Worm (Caenorhabditis elegans) whole organism, L4 larva: Measurements from ENCODE around the gene F46C3.7.
A peak's percentile ranks its signal among the peaks of the same experiment; 100 is the strongest.

Experiments
- D1046.2 ChIP-seq: fragments of 200-800 bp; sonication (Bioruptor generic); IDR thresholded peaks from 2 replicates; pipeline ENCODE4 v1.3.6; 2022; ENCODE audit warnings: missing genetic modification characterization, missing compliant biosample characterization
- F10B5.3 ChIP-seq: sonication (generic microtip); optimal IDR thresholded peaks from 2 replicates; lab custom pipeline; 2016; ENCODE audit warnings: mild to moderate bottlenecking, missing genetic modification characterization, missing compliant biosample characterization
- F26F4.8 ChIP-seq: fragments of 200-800 bp; sonication (Bioruptor generic); conservative IDR thresholded peaks from 2 replicates; pipeline ENCODE4 v1.3.6; 2022; ENCODE audit warnings: missing genetic modification characterization, missing compliant biosample characterization
- F37D6.2 ChIP-seq: sonication (generic microtip); optimal IDR thresholded peaks from 2 replicates; lab custom pipeline; 2016; ENCODE audit warnings: mild to moderate bottlenecking, missing genetic modification characterization, missing compliant biosample characterization
- R02D3.7 ChIP-seq: fragments of 150-350 bp; sonication (generic microtip); optimal IDR thresholded peaks from 3 replicates; lab custom pipeline; 2014; ENCODE audit warnings: missing biosample characterization, missing genetic modification characterization
- Y5F2A.4 ChIP-seq: fragments of 200-800 bp; sonication (Bioruptor generic); optimal IDR thresholded peaks from 2 replicates; lab custom pipeline; 2018; ENCODE audit warnings: mild to moderate bottlenecking, missing genetic modification characterization, missing compliant biosample characterization
- ZK337.2 ChIP-seq: fragments of 200-800 bp; sonication (Bioruptor generic); IDR thresholded peaks from 2 replicates; pipeline ENCODE4 v1.3.6; 2022; ENCODE audit warnings: missing genetic modification reagents, missing genetic modification characterization, missing compliant biosample characterization
- aha-1 ChIP-seq: fragments of 150-350 bp; peaks from one replicate; lab custom pipeline; 2014; ENCODE audit warnings: missing biosample characterization, missing genetic modification characterization
- aly-2 ChIP-seq: sonication (generic microtip); optimal IDR thresholded peaks from 2 replicates; lab custom pipeline; 2018; ENCODE audit warnings: missing biosample characterization, missing genetic modification characterization
- ama-1 ChIP-seq: fragments of 150-350 bp; optimal IDR thresholded peaks from 2 replicates; lab custom pipeline; 2014; ENCODE audit warnings: inconsistent platforms, mixed read lengths
- arid-1 ChIP-seq: fragments of 200-800 bp; sonication (Bioruptor generic); conservative IDR thresholded peaks from 2 replicates; pipeline ENCODE4 v1.3.6; 2022; ENCODE audit warnings: missing genetic modification reagents, missing genetic modification characterization, missing compliant biosample characterization
- daf-16 ChIP-seq, 3 experiments: sonication (generic microtip); optimal IDR thresholded peaks; 2 replicates each; lab custom pipeline; 2016 to 2017; ENCODE audit warnings: missing genetic modification characterization in 3 of 3, missing genetic modification reagents in 3 of 3, mild to moderate bottlenecking in 2 of 3, missing compliant biosample characterization in 2 of 3, missing biosample characterization in 1 of 3, moderate library complexity in 1 of 3
- daf-19 ChIP-seq: fragments of 200-800 bp; sonication (Bioruptor generic); conservative IDR thresholded peaks from 2 replicates; pipeline ENCODE4 v1.3.6; 2022; ENCODE audit warnings: missing genetic modification characterization, missing compliant biosample characterization
- dmd-8 ChIP-seq: fragments of 200-800 bp; sonication (Bioruptor generic); IDR thresholded peaks from 2 replicates; pipeline ENCODE4 v1.3.6; 2022; ENCODE audit warnings: missing genetic modification characterization, missing compliant biosample characterization
- dmd-9 ChIP-seq: fragments of 200-800 bp; sonication (Bioruptor generic); IDR thresholded peaks from 2 replicates; pipeline ENCODE4 v1.3.6; 2022; ENCODE audit warnings: missing genetic modification reagents, missing genetic modification characterization, missing compliant biosample characterization
- dpl-1 ChIP-seq: fragments of 150-350 bp; optimal IDR thresholded peaks from 2 replicates; lab custom pipeline; 2014; ENCODE audit warnings: missing biosample characterization, missing genetic modification reagents, missing genetic modification characterization
- duxl-1 ChIP-seq: sonication (generic microtip); optimal IDR thresholded peaks from 2 replicates; lab custom pipeline; 2016; ENCODE audit warnings: mild to moderate bottlenecking, missing genetic modification characterization, moderate library complexity, missing compliant biosample characterization; ENCODE audit not compliant: poor library complexity
- dve-1 ChIP-seq: sonication (generic microtip); optimal IDR thresholded peaks from 2 replicates; lab custom pipeline; 2017; ENCODE audit warnings: antibody characterized with exemption, mild to moderate bottlenecking, missing genetic modification characterization, missing compliant biosample characterization; ENCODE audit not compliant: insufficient read depth
- egl-43 ChIP-seq: fragments of 200-800 bp; sonication (Bioruptor generic); IDR thresholded peaks from 2 replicates; pipeline ENCODE4 v1.3.6; 2022; ENCODE audit warnings: missing genetic modification reagents, missing genetic modification characterization, missing compliant biosample characterization
- fkh-10 ChIP-seq: fragments of 150-350 bp; optimal IDR thresholded peaks from 2 replicates; lab custom pipeline; 2014; ENCODE audit warnings: missing biosample characterization, missing genetic modification reagents, missing genetic modification characterization
- gei-8 ChIP-seq: fragments of 200-800 bp; sonication (Bioruptor generic); optimal IDR thresholded peaks from 2 replicates; lab custom pipeline; 2018; ENCODE audit warnings: mild to moderate bottlenecking, missing genetic modification characterization, missing compliant biosample characterization
- hif-1 ChIP-seq, 2 experiments: sonication (generic microtip); optimal IDR thresholded peaks; 2 replicates each; lab custom pipeline; 2016 to 2017; ENCODE audit warnings: missing compliant biosample characterization in 2 of 2, missing genetic modification characterization in 2 of 2, missing genetic modification reagents in 2 of 2, missing genotype in 2 of 2, mild to moderate bottlenecking in 1 of 2
- hlh-11 ChIP-seq: fragments of 200-800 bp; sonication (Bioruptor generic); optimal IDR thresholded peaks from 2 replicates; lab custom pipeline; 2018; ENCODE audit warnings: mild to moderate bottlenecking, missing genetic modification characterization, missing compliant biosample characterization
- hlh-30 ChIP-seq: sonication (generic microtip); optimal IDR thresholded peaks from 2 replicates; lab custom pipeline; 2017; ENCODE audit warnings: antibody characterized with exemption, mild to moderate bottlenecking, missing genetic modification characterization, missing compliant biosample characterization; ENCODE audit not compliant: insufficient read depth
- hmg-1.1 ChIP-seq: fragments of 200-800 bp; sonication (Bioruptor generic); IDR thresholded peaks from 2 replicates; pipeline ENCODE4 v1.3.6; 2022; ENCODE audit warnings: missing genetic modification reagents, missing genetic modification characterization, missing compliant biosample characterization
- lin-15B ChIP-seq: fragments of 150-350 bp; sonication (generic microtip); optimal IDR thresholded peaks from 3 replicates; lab custom pipeline; 2014; ENCODE audit warnings: missing biosample characterization, missing genetic modification characterization
- lin-38 ChIP-seq: fragments of 200-800 bp; sonication (Bioruptor generic); IDR thresholded peaks from 2 replicates; pipeline ENCODE4 v1.3.6; 2022; ENCODE audit warnings: missing genetic modification reagents, missing genetic modification characterization, missing compliant biosample characterization
- lsy-2 ChIP-seq, 2 experiments: fragments of 150-350 bp in 1 of 2; sonication (generic microtip) in 1 of 2; optimal IDR thresholded peaks; 2 replicates each; lab custom pipeline; 2014 to 2017; ENCODE audit warnings: missing biosample characterization in 2 of 2, missing genetic modification characterization in 2 of 2
- madf-5 ChIP-seq, 2 experiments: fragments of 200-800 bp; sonication (Bioruptor generic); IDR thresholded peaks; 2 replicates each; pipeline ENCODE4 v1.3.6; 2022; ENCODE audit warnings: missing compliant biosample characterization in 2 of 2, missing genetic modification characterization in 2 of 2
- madf-9 ChIP-seq: fragments of 200-800 bp; sonication (Bioruptor generic); conservative IDR thresholded peaks from 2 replicates; pipeline ENCODE4 v1.3.6; 2022; ENCODE audit warnings: missing genetic modification reagents, missing genetic modification characterization, missing compliant biosample characterization
- mdt-29 ChIP-seq: fragments of 200-800 bp; sonication (Bioruptor generic); IDR thresholded peaks from 2 replicates; pipeline ENCODE4 v1.3.6; 2022; ENCODE audit warnings: missing genetic modification reagents, missing genetic modification characterization, missing compliant biosample characterization
- mep-1 ChIP-seq: fragments of 150-350 bp; sonication (generic microtip); optimal IDR thresholded peaks from 3 replicates; lab custom pipeline; 2014; ENCODE audit warnings: missing biosample characterization, missing genetic modification characterization
- nhr-10 ChIP-seq: fragments of 150-350 bp; optimal IDR thresholded peaks from 2 replicates; lab custom pipeline; 2014; ENCODE audit warnings: missing biosample characterization, missing genetic modification characterization
- nhr-11 ChIP-seq: fragments of 150-350 bp; optimal IDR thresholded peaks from 2 replicates; lab custom pipeline; 2014; ENCODE audit warnings: missing biosample characterization, missing genetic modification characterization
- nhr-6 ChIP-seq: fragments of 150-350 bp; optimal IDR thresholded peaks from 2 replicates; lab custom pipeline; 2014; ENCODE audit warnings: missing biosample characterization, missing genetic modification characterization
- nhr-76 ChIP-seq: fragments of 150-350 bp; optimal IDR thresholded peaks from 2 replicates; lab custom pipeline; 2014; ENCODE audit warnings: missing biosample characterization, missing genetic modification characterization
- nhr-77 ChIP-seq: fragments of 150-350 bp; optimal IDR thresholded peaks from 2 replicates; lab custom pipeline; 2014; ENCODE audit warnings: missing biosample characterization, missing genetic modification characterization
- set-16 ChIP-seq: fragments of 200-800 bp; sonication (Bioruptor generic); IDR thresholded peaks from 2 replicates; pipeline ENCODE4 v1.3.6; 2022; ENCODE audit warnings: missing genetic modification reagents, missing genetic modification characterization, missing compliant biosample characterization
- spr-3 ChIP-seq: fragments of 200-800 bp; sonication (Bioruptor generic); optimal IDR thresholded peaks from 2 replicates; lab custom pipeline; 2018; ENCODE audit warnings: mild to moderate bottlenecking, missing genetic modification characterization, missing compliant biosample characterization
- tag-97 ChIP-seq: fragments of 200-800 bp; sonication (Bioruptor generic); IDR thresholded peaks from 2 replicates; pipeline ENCODE4 v1.3.6; 2022; ENCODE audit warnings: missing genetic modification characterization, missing compliant biosample characterization
- unc-39 ChIP-seq: sonication (generic microtip); optimal IDR thresholded peaks from 2 replicates; lab custom pipeline; 2017; ENCODE audit warnings: missing biosample characterization, missing genetic modification characterization
- unc-62 ChIP-seq, 3 experiments: fragments of 150-350 bp in 1 of 3; sonication (generic microtip); optimal IDR thresholded peaks in 2 of 3; peaks in 1 of 3; 1 replicate in 1 of 3; 2 replicates in 2 of 3; lab custom pipeline; 2014 to 2017; ENCODE audit warnings: missing biosample characterization in 3 of 3, missing genetic modification characterization in 3 of 3, missing genetic modification reagents in 3 of 3, missing genotype in 1 of 3
- zfp-3 ChIP-seq: fragments of 200-800 bp; sonication (Bioruptor generic); conservative IDR thresholded peaks from 2 replicates; pipeline ENCODE4 v1.3.6; 2022; ENCODE audit warnings: missing genetic modification reagents, missing genetic modification characterization, missing compliant biosample characterization
- ztf-11 ChIP-seq: fragments of 150-350 bp; optimal IDR thresholded peaks from 2 replicates; lab custom pipeline; 2014; ENCODE audit warnings: missing biosample characterization, missing genetic modification characterization

F46C3.7 gene

DNA sequence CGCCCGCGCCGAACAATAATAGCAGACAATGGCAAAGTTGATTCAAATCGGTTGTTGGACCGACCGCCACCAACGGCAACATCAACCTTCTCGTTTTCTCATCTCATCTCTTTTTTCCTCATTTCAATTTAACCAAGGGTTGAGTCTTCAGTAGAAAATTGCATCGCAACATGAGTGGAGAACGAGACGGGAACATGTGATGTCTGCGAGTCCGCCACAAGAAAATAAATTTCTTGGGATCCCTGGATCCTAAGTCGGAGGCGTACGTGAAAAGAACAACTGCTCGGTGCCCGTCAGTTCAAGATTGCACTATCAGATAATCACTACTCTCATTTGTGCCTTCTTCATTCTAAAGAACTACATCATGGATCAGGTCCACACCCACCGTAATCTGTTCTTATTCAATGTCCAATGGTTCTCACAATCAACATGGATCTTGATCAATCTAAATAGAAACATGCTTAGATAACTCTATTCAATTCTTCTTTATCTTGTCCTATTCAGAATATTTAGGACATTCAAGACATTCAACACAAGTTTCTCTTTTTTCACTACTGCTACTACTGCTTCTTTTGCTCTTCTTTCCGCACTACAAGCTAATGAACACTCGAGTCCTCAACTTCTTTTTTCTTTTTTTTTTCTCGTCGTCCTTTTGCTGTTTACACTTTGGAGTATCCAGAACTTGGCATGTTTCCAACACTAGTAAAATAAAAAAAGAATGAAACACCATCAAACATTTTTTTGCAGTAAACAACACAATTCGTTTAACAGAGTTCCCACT lies 35.0 kb downstream of the F46C3.7 start:
- TF ChIP-seq ama-1 (lab: Kevin White, UChicago) (peak; percentile 16), hlh-30 (tag; lab: Kevin White, UChicago) (peak; percentile 65), nhr-76 (tag; lab: Kevin White, UChicago) (no peak), nhr-11 (peak; percentile 34), lsy-2 (tag; optimal IDR thresholded peaks at IDR 0.05; lab: Kevin White, UChicago) (peak in 1 of 2 experiments; percentile 22), daf-16 (GFP tag; optimal IDR thresholded peaks at IDR 0.05; lab: Kevin White, UChicago) (peak in 1 of 2 experiments; percentile 34), daf-16 (tag; optimal IDR thresholded peaks at IDR 0.05; lab: Kevin White, UChicago) (no peak), hlh-11 (peak; percentile 12), hmg-1.1 (GFP tag; lab: Robert Waterston, UW) (peak; percentile 36; the same call in 1 of the 2 replicates), madf-5 (GFP tag; IDR thresholded peaks at IDR 0.05; lab: Robert Waterston, UW) (no peak), unc-62 (GFP tag; optimal IDR thresholded peaks at IDR 0.05 in 1 of 2; lab: Kevin White, UChicago) (peak in 1 of 2 experiments; percentile 39), unc-62 (tag; optimal IDR thresholded peaks at IDR 0.05; lab: Kevin White, UChicago) (no peak), nhr-6 (tag; lab: Kevin White, UChicago) (no peak), fkh-10 (GFP tag; lab: Kevin White, UChicago) (peak; percentile 69)

- no peak for TF ChIP-seq F37D6.2 (tag; lab: Kevin White, UChicago)
- peak; percentile 94 for TF ChIP-seq aha-1 (tag; lab: Kevin White, UChicago)
- TF ChIP-seq nhr-77 (tag; lab: Kevin White, UChicago) = no peak
- no peak for TF ChIP-seq madf-5 (GFP tag; IDR thresholded peaks at IDR 0.05; lab: Robert Waterston, UW)
- TF ChIP-seq dve-1 = no peak
- 0 out of 2 replicates have a peak, but pooled peaks have one; percentile 42 for TF ChIP-seq egl-43 (GFP tag; lab: Robert Waterston, UW)
- TF ChIP-seq daf-19 (GFP tag; lab: Robert Waterston, UW) = no peak
Observed at ce11 chrX:11475780-11476179, 35.9 kb downstream of the F46C3.7 start.

ce11 chrX:11477748-11478147 lies 37.9 kb downstream of the F46C3.7 start:
- TF ChIP-seq set-16 (GFP tag; lab: Robert Waterston, UW) (no peak), hif-1 (tag; optimal IDR thresholded peaks at IDR 0.05; lab: Kevin White, UChicago) (no peak), F37D6.2 (tag; lab: Kevin White, UChicago) (no peak), daf-16 (GFP tag; optimal IDR thresholded peaks at IDR 0.05; lab: Kevin White, UChicago) (no peak), daf-16 (tag; optimal IDR thresholded peaks at IDR 0.05; lab: Kevin White, UChicago) (no peak), fkh-10 (GFP tag; lab: Kevin White, UChicago) (no peak), nhr-77 (tag; lab: Kevin White, UChicago) (no peak), Y5F2A.4 (no peak), unc-39 (tag; lab: Kevin White, UChicago) (no peak), D1046.2 (GFP tag; lab: Robert Waterston, UW) (no peak), lin-38 (0 out of 2 replicates have a peak, but pooled peaks have one; percentile 5), F10B5.3 (tag; lab: Kevin White, UChicago) (no peak), gei-8 (GFP tag; lab: Kevin White, UChicago) (no peak), mdt-29 (no peak), tag-97 (GFP tag; lab: Robert Waterston, UW) (no peak), lin-15B (tag; lab: Kevin White, UChicago) (no peak), ama-1 (lab: Kevin White, UChicago) (no peak), nhr-10 (tag; lab: Kevin White, UChicago) (no peak), F26F4.8 (no peak), aly-2 (tag; lab: Kevin White, UChicago) (no peak), arid-1 (GFP tag; lab: Robert Waterston, UW) (no peak), dmd-8 (GFP tag; lab: Robert Waterston, UW) (peak; percentile 51; the same call in 1 of the 2 replicates), duxl-1 (tag; lab: Kevin White, UChicago) (no peak), zfp-3 (GFP tag; lab: Robert Waterston, UW) (no peak), madf-9 (no peak), ztf-11 (tag; lab: Kevin White, UChicago) (no peak), spr-3 (GFP tag; lab: Kevin White, UChicago) (no peak), dpl-1 (GFP tag; lab: Kevin White, UChicago) (no peak), dmd-9 (0 out of 2 replicates have a peak, but pooled peaks have one; percentile 12), R02D3.7 (no peak), mep-1 (tag; lab: Kevin White, UChicago) (no peak), nhr-76 (tag; lab: Kevin White, UChicago) (no peak), aha-1 (tag; lab: Kevin White, UChicago) (no peak), nhr-11 (no peak), ZK337.2 (GFP tag; lab: Robert Waterston, UW) (no peak)
